Fruit fly (Drosophila melanogaster): ENCODE data around the gene CG13284.

DNA sequence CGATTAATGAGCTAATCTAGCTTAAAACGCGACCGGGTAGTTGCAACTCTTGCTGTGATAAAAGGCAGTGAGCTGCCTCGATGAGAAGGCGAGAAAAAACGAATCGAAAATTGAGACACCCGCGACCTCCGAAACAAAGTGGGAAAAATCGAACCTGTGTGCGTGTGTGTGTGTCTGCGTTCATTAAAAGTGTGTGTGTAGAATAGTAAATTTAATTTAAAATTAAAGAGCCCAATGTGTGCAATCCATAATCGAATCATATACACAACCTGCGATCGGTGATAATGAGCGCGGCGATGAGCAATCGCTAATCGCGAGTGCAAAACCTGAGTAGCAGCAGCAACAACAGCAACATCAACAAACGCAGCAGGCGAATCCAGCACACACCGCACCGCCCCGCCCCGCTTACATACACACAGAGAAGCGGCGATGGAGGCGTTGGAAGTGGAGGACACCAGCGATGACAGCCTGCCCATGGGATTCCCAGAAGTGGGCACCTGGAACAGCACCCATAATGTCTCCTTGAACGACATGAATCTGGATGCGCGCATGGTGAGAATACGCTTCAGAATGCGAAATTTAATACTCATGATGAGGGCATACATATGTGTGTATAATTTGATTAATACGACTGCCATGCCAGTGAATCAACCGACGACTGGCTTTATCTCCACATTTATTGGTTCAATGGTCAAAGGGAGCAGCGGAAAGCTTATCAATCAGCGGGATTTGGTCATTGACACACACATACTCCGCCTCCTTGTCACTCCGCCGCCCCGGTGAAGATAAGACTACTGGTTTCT, 40.3 kb upstream of the CG13284 start:
- no peak for TF ChIP-seq al (GFP tag; IDR thresholded peaks at IDR 0.05)
- no peak for TF ChIP-seq CG16863 (GFP tag; optimal IDR thresholded peaks at IDR 0.05)
- no peak for TF ChIP-seq ind (GFP tag; optimal IDR thresholded peaks at IDR 0.05)
- no peak for TF ChIP-seq ara (GFP tag; IDR thresholded peaks at IDR 0.05)
- no peak for TF ChIP-seq CrebB (tag; optimal IDR thresholded peaks at IDR 0.05)
- no peak for TF ChIP-seq pum (GFP tag; optimal IDR thresholded peaks at IDR 0.05)
- TF ChIP-seq Fer2 (tag; optimal IDR thresholded peaks at IDR 0.05) = no peak
- TF ChIP-seq sc (optimal IDR thresholded peaks at IDR 0.05) = no peak
- TF ChIP-seq sc (GFP tag; optimal IDR thresholded peaks at IDR 0.05) = no peak
